Worm (Caenorhabditis elegans): ENCODE data around the gene srh-147.

srh-147 gene

ce11 chrV:15876308-15876707, 26.2 kb upstream of the srh-147 start, which contains the start of gene nhr-102:
nhr-102 (minus strand) TSS chrV:15876408.
- TF ChIP-seq F13C5.2 (tag; optimal IDR thresholded peaks at IDR 0.05) (no peak), ama-1 (optimal IDR thresholded peaks at IDR 0.05) (no peak), hmbx-1 (tag; optimal IDR thresholded peaks at IDR 0.05) (no peak), flt-1 (GFP tag; IDR thresholded peaks at IDR 0.05) (no peak), ceh-36 (tag; optimal IDR thresholded peaks at IDR 0.05) (no peak), tbx-37 (GFP tag; conservative IDR thresholded peaks at IDR 0.05) (no peak), ets-7 (tag; optimal IDR thresholded peaks at IDR 0.05) (no peak), hnd-1 (tag; optimal IDR thresholded peaks at IDR 0.05) (no peak), sea-1 (GFP tag; conservative IDR thresholded peaks at IDR 0.05) (no peak), hmg-4 (GFP tag; optimal IDR thresholded peaks at IDR 0.05) (no peak), pes-1 (GFP tag; IDR thresholded peaks at IDR 0.05) (no peak), ceh-13 (GFP tag; optimal IDR thresholded peaks at IDR 0.05) (no peak)

ce11 chrV:15873762-15874161, 23.6 kb upstream of the srh-147 start:
- TF ChIP-seq B0310.2 (tag; optimal IDR thresholded peaks at IDR 0.05), result peak; percentile 99
- TF ChIP-seq F13C5.2 (tag; optimal IDR thresholded peaks at IDR 0.05), result peak; percentile 100
- TF ChIP-seq tbx-37 (GFP tag; conservative IDR thresholded peaks at IDR 0.05), result peak; percentile 100
- TF ChIP-seq aly-1 (tag; optimal IDR thresholded peaks at IDR 0.05), result peak; percentile 99
- peak; percentile 98 for TF ChIP-seq ceh-36 (tag; optimal IDR thresholded peaks at IDR 0.05)
- peak; percentile 99 for TF ChIP-seq hmg-4 (GFP tag; optimal IDR thresholded peaks at IDR 0.05)
- TF ChIP-seq ets-7 (tag; optimal IDR thresholded peaks at IDR 0.05), result peak; percentile 97
- no peak for TF ChIP-seq ama-1 (optimal IDR thresholded peaks at IDR 0.05)
- peak; percentile 100 for TF ChIP-seq scrt-1 (GFP tag; IDR thresholded peaks at IDR 0.05)
- TF ChIP-seq tbx-11 (GFP tag; IDR thresholded peaks at IDR 0.05), result peak; percentile 100
- peak; percentile 99 for TF ChIP-seq sea-1 (GFP tag; conservative IDR thresholded peaks at IDR 0.05)
- peak; percentile 99 for TF ChIP-seq pes-1 (GFP tag; IDR thresholded peaks at IDR 0.05)
- peak; percentile 100 for TF ChIP-seq flt-1 (GFP tag; IDR thresholded peaks at IDR 0.05)
- peak; percentile 99 for TF ChIP-seq ceh-13 (GFP tag; optimal IDR thresholded peaks at IDR 0.05)
- peak; percentile 98 for TF ChIP-seq tra-4 (tag; optimal IDR thresholded peaks at IDR 0.05)
- peak; percentile 96 for TF ChIP-seq hnd-1 (tag; optimal IDR thresholded peaks at IDR 0.05)
- TF ChIP-seq hmbx-1 (tag; optimal IDR thresholded peaks at IDR 0.05), result peak; percentile 94

DNA sequence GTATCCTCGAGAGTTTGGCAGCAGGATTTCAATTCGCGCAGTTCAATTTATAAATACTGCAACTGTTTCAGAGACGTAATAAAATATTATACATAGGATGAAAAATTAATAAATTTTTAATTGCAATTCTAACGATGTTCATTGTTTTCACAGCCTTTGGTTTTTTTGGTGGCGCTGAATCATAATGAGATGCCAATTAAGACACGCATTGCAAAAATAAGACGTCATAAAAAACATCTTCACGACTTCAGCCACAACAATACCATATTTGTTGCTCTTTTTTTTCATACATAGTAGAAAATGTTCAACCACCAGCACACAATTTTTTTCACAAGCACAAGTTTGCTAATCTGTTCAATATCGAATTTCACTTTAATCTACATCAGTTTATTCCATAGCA, 22.1 kb upstream of the srh-147 start, which contains the start of gene str-56:
Gene str-56, plus strand, starts transcription at position 301 of the 400 bp plus-strand sequence.
- TF ChIP-seq hmg-4 (GFP tag; optimal IDR thresholded peaks at IDR 0.05), result no peak
- no peak for TF ChIP-seq B0310.2 (tag; optimal IDR thresholded peaks at IDR 0.05)
- no peak for TF ChIP-seq hmbx-1 (tag; optimal IDR thresholded peaks at IDR 0.05)
- no peak for TF ChIP-seq ets-7 (tag; optimal IDR thresholded peaks at IDR 0.05)

DNA sequence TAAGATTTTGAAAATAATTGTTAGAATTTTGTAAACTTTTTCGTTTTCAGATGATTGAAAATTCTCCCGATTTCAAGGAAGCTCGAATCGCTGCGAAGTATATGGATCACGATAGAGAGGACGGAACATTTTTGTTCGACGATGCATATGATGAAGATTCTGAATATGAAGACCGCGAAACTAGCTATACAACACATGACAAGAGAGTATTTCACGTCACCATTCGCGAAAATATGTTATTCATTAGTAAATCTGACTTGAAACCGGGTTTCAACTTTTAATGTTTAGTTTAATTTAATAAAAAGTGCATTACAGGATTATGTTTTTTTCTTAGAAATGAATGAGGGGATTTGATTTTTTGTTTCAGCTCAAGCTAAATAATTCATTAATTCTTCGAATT, 20.2 kb upstream of the srh-147 start, which contains the start of gene str-57:
Gene str-57, plus strand, starts transcription at position 301 of the 400 bp plus-strand sequence.
- TF ChIP-seq hmbx-1 (tag; optimal IDR thresholded peaks at IDR 0.05) (no peak), pes-1 (GFP tag; IDR thresholded peaks at IDR 0.05) (no peak), B0310.2 (tag; optimal IDR thresholded peaks at IDR 0.05) (no peak), hnd-1 (tag; optimal IDR thresholded peaks at IDR 0.05) (no peak), tra-4 (tag; optimal IDR thresholded peaks at IDR 0.05) (no peak), scrt-1 (GFP tag; IDR thresholded peaks at IDR 0.05) (no peak)

DNA sequence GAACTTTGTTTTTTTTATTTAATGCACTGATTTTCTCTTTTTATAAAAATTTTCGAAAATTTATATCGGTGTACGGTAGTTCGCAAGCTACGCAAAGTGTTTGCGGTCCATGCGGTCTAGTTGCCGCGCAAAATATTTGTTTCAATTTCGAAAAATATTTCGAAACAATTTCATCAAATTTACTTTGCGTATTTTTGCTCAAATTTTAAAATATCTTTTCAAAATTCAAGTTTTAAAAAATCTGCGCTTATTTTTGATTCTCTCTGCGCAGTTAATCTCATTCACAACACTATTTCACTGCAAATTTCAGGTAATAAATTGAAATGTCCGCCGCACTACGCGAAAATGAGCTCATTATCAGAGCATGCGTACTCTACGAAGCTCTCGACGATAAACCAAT, 17.2 kb upstream of the srh-147 start, which contains the start of gene fbxa-197:
Gene fbxa-197, plus strand, starts transcription at position 301 of the 400 bp plus-strand sequence.
- no peak for TF ChIP-seq tbx-37 (GFP tag; conservative IDR thresholded peaks at IDR 0.05)
- no peak for TF ChIP-seq ceh-36 (tag; optimal IDR thresholded peaks at IDR 0.05)
- TF ChIP-seq aly-1 (tag; optimal IDR thresholded peaks at IDR 0.05), result no peak
- no peak for TF ChIP-seq F13C5.2 (tag; optimal IDR thresholded peaks at IDR 0.05)
- TF ChIP-seq hnd-1 (tag; optimal IDR thresholded peaks at IDR 0.05), result no peak
- no peak for TF ChIP-seq hmg-4 (GFP tag; optimal IDR thresholded peaks at IDR 0.05)
- no peak for TF ChIP-seq ets-7 (tag; optimal IDR thresholded peaks at IDR 0.05)
- TF ChIP-seq B0310.2 (tag; optimal IDR thresholded peaks at IDR 0.05), result no peak
- no peak for TF ChIP-seq scrt-1 (GFP tag; IDR thresholded peaks at IDR 0.05)
- TF ChIP-seq flt-1 (GFP tag; IDR thresholded peaks at IDR 0.05), result no peak
- TF ChIP-seq sea-1 (GFP tag; conservative IDR thresholded peaks at IDR 0.05), result no peak
- TF ChIP-seq ceh-13 (GFP tag; optimal IDR thresholded peaks at IDR 0.05), result no peak
- TF ChIP-seq pes-1 (GFP tag; IDR thresholded peaks at IDR 0.05), result no peak
- no peak for TF ChIP-seq hmbx-1 (tag; optimal IDR thresholded peaks at IDR 0.05)
- TF ChIP-seq ama-1 (optimal IDR thresholded peaks at IDR 0.05), result no peak
- TF ChIP-seq tra-4 (tag; optimal IDR thresholded peaks at IDR 0.05), result no peak
- TF ChIP-seq tbx-11 (GFP tag; IDR thresholded peaks at IDR 0.05), result no peak

DNA sequence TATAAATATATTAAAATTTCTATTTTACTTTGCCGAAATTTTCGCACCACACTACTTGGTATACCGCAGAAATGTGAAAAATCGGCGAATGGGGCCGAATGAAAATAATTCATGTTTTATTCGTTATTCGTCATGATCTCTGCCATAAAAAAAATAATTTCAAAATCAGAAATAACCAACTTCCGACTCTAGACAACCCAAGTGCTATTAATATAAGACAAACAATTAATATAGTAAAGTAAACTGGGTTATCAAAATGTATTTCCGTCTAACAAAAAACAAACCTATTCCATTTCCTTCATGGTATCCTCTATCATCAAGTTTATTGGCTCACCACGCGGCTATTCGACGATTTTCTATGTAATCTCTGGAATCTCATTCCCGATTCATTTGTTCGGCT, 15.7 kb upstream of the srh-147 start, which contains the start of gene srh-293:
Gene srh-293, plus strand, starts transcription at position 301 of the 400 bp plus-strand sequence.
- TF ChIP-seq ceh-36 (tag; optimal IDR thresholded peaks at IDR 0.05) (no peak), ama-1 (optimal IDR thresholded peaks at IDR 0.05) (no peak), scrt-1 (GFP tag; IDR thresholded peaks at IDR 0.05) (no peak), tbx-11 (GFP tag; IDR thresholded peaks at IDR 0.05) (no peak), pes-1 (GFP tag; IDR thresholded peaks at IDR 0.05) (no peak), hmg-4 (GFP tag; optimal IDR thresholded peaks at IDR 0.05) (no peak), B0310.2 (tag; optimal IDR thresholded peaks at IDR 0.05) (no peak), ets-7 (tag; optimal IDR thresholded peaks at IDR 0.05) (no peak), hnd-1 (tag; optimal IDR thresholded peaks at IDR 0.05) (no peak)

ce11 chrV:15863042-15863441, 12.9 kb upstream of the srh-147 start, which contains the start of gene srh-299:
srh-299 (plus strand) TSS chrV:15863342.
- no peak for TF ChIP-seq hmg-4 (GFP tag; optimal IDR thresholded peaks at IDR 0.05)
- TF ChIP-seq ama-1 (optimal IDR thresholded peaks at IDR 0.05), result no peak
- no peak for TF ChIP-seq scrt-1 (GFP tag; IDR thresholded peaks at IDR 0.05)
- no peak for TF ChIP-seq flt-1 (GFP tag; IDR thresholded peaks at IDR 0.05)
- no peak for TF ChIP-seq hmbx-1 (tag; optimal IDR thresholded peaks at IDR 0.05)
- TF ChIP-seq F13C5.2 (tag; optimal IDR thresholded peaks at IDR 0.05), result no peak
- TF ChIP-seq tra-4 (tag; optimal IDR thresholded peaks at IDR 0.05), result no peak
- TF ChIP-seq aly-1 (tag; optimal IDR thresholded peaks at IDR 0.05), result no peak
- no peak for TF ChIP-seq sea-1 (GFP tag; conservative IDR thresholded peaks at IDR 0.05)
- TF ChIP-seq pes-1 (GFP tag; IDR thresholded peaks at IDR 0.05), result no peak
- TF ChIP-seq tbx-11 (GFP tag; IDR thresholded peaks at IDR 0.05), result no peak
- TF ChIP-seq tbx-37 (GFP tag; conservative IDR thresholded peaks at IDR 0.05), result no peak
- no peak for TF ChIP-seq hnd-1 (tag; optimal IDR thresholded peaks at IDR 0.05)
- no peak for TF ChIP-seq ceh-13 (GFP tag; optimal IDR thresholded peaks at IDR 0.05)
- no peak for TF ChIP-seq ets-7 (tag; optimal IDR thresholded peaks at IDR 0.05)
- TF ChIP-seq ceh-36 (tag; optimal IDR thresholded peaks at IDR 0.05), result no peak
- no peak for TF ChIP-seq B0310.2 (tag; optimal IDR thresholded peaks at IDR 0.05)

Data from whole organism, early embryonic.